Fruit fly (Drosophila melanogaster): ENCODE results near the gene CG1907.
A peak's percentile ranks its signal among the peaks of the same experiment; 100 is the strongest.

The CG1907 gene

DNA sequence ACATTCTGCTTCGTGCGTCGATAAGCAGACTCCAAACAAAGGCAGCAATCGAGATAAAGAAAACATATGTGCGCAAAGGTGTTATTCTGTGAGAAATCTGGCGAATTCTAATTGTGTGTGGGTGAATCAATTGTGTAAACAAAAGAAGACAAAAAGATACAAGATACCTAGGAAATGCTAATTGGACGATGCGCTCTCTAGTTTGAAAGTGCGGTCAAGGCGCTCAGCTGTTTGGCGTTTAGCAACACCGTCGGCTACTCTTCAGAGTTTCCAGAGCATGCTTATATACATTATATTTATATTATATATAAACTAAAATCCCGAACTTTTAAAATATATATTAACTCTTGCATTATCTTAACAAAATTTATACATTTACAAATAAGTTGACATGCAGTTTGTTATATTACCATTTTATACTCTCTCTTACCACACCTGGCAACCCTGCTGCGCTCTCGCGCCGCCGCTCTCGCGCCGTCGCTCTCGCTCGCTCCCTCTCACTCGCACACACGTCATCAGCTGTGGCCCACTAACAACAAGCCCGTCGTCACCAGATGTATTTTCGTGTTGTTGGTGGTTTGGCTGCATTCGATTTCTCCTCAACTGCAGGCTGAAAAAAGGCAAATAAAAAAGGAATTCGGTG is at the start of gene CG1907 (continued):
- TF ChIP-seq CG3847 (GFP tag; IDR thresholded peaks at IDR 0.05) (peak; percentile 98), jigr1 (GFP tag; IDR thresholded peaks at IDR 0.05) (peak; percentile 96), CG13287 (GFP tag; IDR thresholded peaks at IDR 0.05; ENCODE audit: partially characterized antibody) (peak; percentile 74), tgo (GFP tag; IDR thresholded peaks at IDR 0.05) (peak; percentile 99), ap (GFP tag; IDR thresholded peaks at IDR 0.05) (peak; percentile 98), dan (GFP tag; IDR thresholded peaks at IDR 0.05) (peak; percentile 90), Fer1 (GFP tag; optimal IDR thresholded peaks at IDR 0.05) (peak; percentile 99), CG11504 (tag; optimal IDR thresholded peaks at IDR 0.05) (peak; percentile 97), CG34224 (GFP tag; IDR thresholded peaks at IDR 0.05; ENCODE audit: partially characterized antibody) (no peak), CG43689 (GFP tag; IDR thresholded peaks at IDR 0.05) (peak; percentile 97), CG2199 (GFP tag; IDR thresholded peaks at IDR 0.05) (peak; percentile 98), Dp (GFP tag; optimal IDR thresholded peaks at IDR 0.05) (peak; percentile 78), ewg (GFP tag; optimal IDR thresholded peaks at IDR 0.05) (peak; percentile 100), jumu (GFP tag; optimal IDR thresholded peaks at IDR 0.05) (peak; percentile 77), Med (GFP tag) (peak; percentile 96), dimm (GFP tag; IDR thresholded peaks at IDR 0.05) (peak; percentile 95), yki (optimal IDR thresholded peaks at IDR 0.05) (peak; percentile 89), Meics (GFP tag; optimal IDR thresholded peaks at IDR 0.05) (peak; percentile 98), az2 (GFP tag; optimal IDR thresholded peaks at IDR 0.05) (peak; percentile 97), CG18764 (GFP tag; optimal IDR thresholded peaks at IDR 0.05) (peak; percentile 97), Lpt (GFP tag; optimal IDR thresholded peaks at IDR 0.05) (no peak), CG4404 (GFP tag; IDR thresholded peaks at IDR 0.05) (peak; percentile 97), sisA (GFP tag; IDR thresholded peaks at IDR 0.05) (peak; percentile 97), nom (GFP tag; optimal IDR thresholded peaks at IDR 0.05) (peak; percentile 95), CG13424 (tag; optimal IDR thresholded peaks at IDR 0.05) (peak; percentile 99), tll (GFP tag; optimal IDR thresholded peaks at IDR 0.05) (peak in 1 of 2 experiments; percentile 86), CG14710 (tag; optimal IDR thresholded peaks at IDR 0.05) (peak; percentile 98), vnd (GFP tag; IDR thresholded peaks at IDR 0.05; ENCODE audit: partially characterized antibody) (peak; percentile 40; the same call in 1 of the 3 replicates), CG18011 (GFP tag; optimal IDR thresholded peaks at IDR 0.05) (peak; percentile 90), kay (GFP tag; optimal IDR thresholded peaks at IDR 0.05) (peak; percentile 95), CG3995 (GFP tag; optimal IDR thresholded peaks at IDR 0.05) (peak; percentile 76), NfI (GFP tag; optimal IDR thresholded peaks at IDR 0.05) (peak; percentile 96), zfh1 (GFP tag; IDR thresholded peaks at IDR 0.05) (peak; percentile 99), mirr (GFP tag; optimal IDR thresholded peaks at IDR 0.05) (peak; percentile 85), zen2 (GFP tag; IDR thresholded peaks at IDR 0.05; ENCODE audit: partially characterized antibody) (no peak), cg (GFP tag; optimal IDR thresholded peaks at IDR 0.05) (no peak), Side (GFP tag; optimal IDR thresholded peaks at IDR 0.05) (peak; percentile 75), pb (GFP tag; optimal IDR thresholded peaks at IDR 0.05) (peak; percentile 74), CG7928 (GFP tag; optimal IDR thresholded peaks at IDR 0.05) (peak; percentile 83), abd-A (tag; optimal IDR thresholded peaks at IDR 0.05) (peak; percentile 90), mld (GFP tag; IDR thresholded peaks at IDR 0.05; ENCODE audit: partially characterized antibody) (no peak), hb (GFP tag; IDR thresholded peaks at IDR 0.05; ENCODE audit: partially characterized antibody) (no peak), CG14050 (GFP tag; IDR thresholded peaks at IDR 0.05) (peak; percentile 98), CG8290 (GFP tag; optimal IDR thresholded peaks at IDR 0.05) (peak; percentile 97), CG8290 (tag; optimal IDR thresholded peaks at IDR 0.05) (peak; percentile 89 to 91), Hand (GFP tag; optimal IDR thresholded peaks at IDR 0.05) (peak; percentile 96), CG18599 (GFP tag; optimal IDR thresholded peaks at IDR 0.05) (peak; percentile 99), CG5953 (GFP tag; IDR thresholded peaks at IDR 0.05) (peak; percentile 97), CG10565 (GFP tag; optimal IDR thresholded peaks at IDR 0.05) (peak; percentile 88), Dbx (GFP tag; IDR thresholded peaks at IDR 0.05) (peak; percentile 99)
